Worm (Caenorhabditis elegans) whole organism, young adult: ENCODE measurements around the gene pig-1.

Experiments
- F49E8.2 ChIP-seq: sonication (generic microtip); optimal IDR thresholded peaks from 3 replicates; lab custom pipeline; 2017; ENCODE audit warnings: missing genetic modification characterization, mild to moderate bottlenecking, missing compliant biosample characterization, antibody characterized with exemption, moderate library complexity; ENCODE audit not compliant: insufficient read depth
- F57A8.1 ChIP-seq: fragments of 200-800 bp; sonication (Bioruptor generic); optimal IDR thresholded peaks from 2 replicates; lab custom pipeline; 2018; ENCODE audit warnings: mild to moderate bottlenecking, missing genetic modification characterization, moderate library complexity, missing compliant biosample characterization
- T07F8.4 ChIP-seq: sonication (generic microtip); optimal IDR thresholded peaks from 2 replicates; lab custom pipeline; 2016; ENCODE audit warnings: mild to moderate bottlenecking, missing genetic modification characterization, moderate library complexity, missing compliant biosample characterization
- chd-7 ChIP-seq: sonication (generic microtip); optimal IDR thresholded peaks from 2 replicates; lab custom pipeline; 2016; ENCODE audit warnings: mild to moderate bottlenecking, missing genetic modification characterization, moderate library complexity, missing compliant biosample characterization
- him-1 ChIP-seq: sonication (generic microtip); optimal IDR thresholded peaks from 2 replicates; lab custom pipeline; 2016; ENCODE audit warnings: missing genotype, missing genetic modification reagents, missing genetic modification characterization, missing compliant biosample characterization
- hsf-1 ChIP-seq: fragments of 200-800 bp; sonication (Bioruptor generic); IDR thresholded peaks from 2 replicates; pipeline ENCODE4 v1.3.6; 2022; ENCODE audit warnings: missing genetic modification reagents, missing genetic modification characterization, missing compliant biosample characterization
- unc-62 ChIP-seq: fragments of 150-350 bp; optimal IDR thresholded peaks from 2 replicates; lab custom pipeline; 2014; ENCODE audit warnings: missing biosample characterization, missing genetic modification reagents, missing genetic modification characterization

DNA sequence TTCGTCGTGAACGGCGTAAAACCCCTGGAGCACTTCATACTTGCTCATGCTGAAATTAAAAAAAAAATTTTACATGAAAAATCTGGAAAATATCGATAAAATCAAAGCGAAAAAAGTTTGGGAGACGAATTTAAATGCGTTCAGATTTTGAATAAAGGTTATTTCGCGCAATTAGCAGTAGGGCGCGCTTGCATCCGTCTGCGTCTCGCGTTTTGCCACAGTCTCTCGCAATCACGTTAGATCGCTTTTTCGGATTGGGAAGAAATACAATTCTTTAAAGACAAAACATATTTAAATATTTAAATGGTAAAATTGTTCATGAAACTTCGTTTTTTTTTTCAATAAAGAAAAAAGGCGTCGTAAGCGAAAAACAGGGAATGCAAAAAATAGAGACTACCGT is at the start of gene pig-1:
- no peak for TF ChIP-seq him-1 (tag; lab: Kevin White, UChicago)
- no peak for TF ChIP-seq chd-7 (tag; lab: Kevin White, UChicago)
- TF ChIP-seq unc-62 = no peak
- TF ChIP-seq F49E8.2 = peak; percentile 33
- TF ChIP-seq hsf-1 = no peak
- no peak for TF ChIP-seq F57A8.1 (GFP tag; lab: Kevin White, UChicago)
- TF ChIP-seq T07F8.4 (tag; lab: Kevin White, UChicago) = no peak
